Worm (Caenorhabditis elegans) whole organism, L1 larva: ENCODE data around the gene irld-2.

Source experiments
- C16A3.4 ChIP-seq: fragments of 150-350 bp; optimal IDR thresholded peaks from 2 replicates; lab custom pipeline; 2014; ENCODE audit warnings: missing biosample characterization, missing genetic modification characterization
- fkh-8 ChIP-seq: sonication (generic microtip); optimal IDR thresholded peaks from 2 replicates; lab custom pipeline; 2016; ENCODE audit warnings: mild to moderate bottlenecking, missing genetic modification characterization, missing compliant biosample characterization
- mef-2 ChIP-seq: fragments of 150-350 bp; optimal IDR thresholded peaks from 2 replicates; lab custom pipeline; 2014; ENCODE audit warnings: missing biosample characterization, missing genetic modification characterization
- nhr-76 ChIP-seq: sonication (generic microtip); optimal IDR thresholded peaks from 2 replicates; lab custom pipeline; 2017; ENCODE audit warnings: missing biosample characterization, missing genetic modification characterization
- skn-1 ChIP-seq: fragments of 150-350 bp; optimal IDR thresholded peaks from 2 replicates; lab custom pipeline; 2014; ENCODE audit warnings: missing biosample characterization, missing genetic modification characterization
- unc-98 ChIP-seq: fragments of 200-800 bp; sonication (Bioruptor generic); IDR thresholded peaks from 2 replicates; pipeline ENCODE4 v1.3.6; 2022; ENCODE audit warnings: missing genetic modification characterization, missing compliant biosample characterization
- vab-15 ChIP-seq: sonication (generic microtip); optimal IDR thresholded peaks from 2 replicates; lab custom pipeline; 2017; ENCODE audit warnings: missing genotype, mild to moderate bottlenecking, missing genetic modification characterization, missing compliant biosample characterization
- zag-1 ChIP-seq: fragments of 150-350 bp; optimal IDR thresholded peaks from 2 replicates; lab custom pipeline; 2014; ENCODE audit warnings: missing biosample characterization, missing genetic modification characterization

ce11 chrX:13409543-13409942 lies 14.7 kb upstream of the irld-2 start, which contains the start of the genes cyp-13B1 and C29F7.1:
- TF ChIP-seq mef-2, result no peak
- no peak for TF ChIP-seq vab-15 (tag; lab: Kevin White, UChicago)
- TF ChIP-seq zag-1 (tag; lab: Kevin White, UChicago), result no peak
- no peak for TF ChIP-seq fkh-8
- TF ChIP-seq C16A3.4, result no peak
- no peak for TF ChIP-seq nhr-76 (tag; lab: Kevin White, UChicago)
- no peak for TF ChIP-seq unc-98 (GFP tag; lab: Robert Waterston, UW)
- TF ChIP-seq skn-1 (tag; lab: Kevin White, UChicago), result no peak
